Worm (Caenorhabditis elegans): ENCODE results near the gene sec-61.G.

DNA sequence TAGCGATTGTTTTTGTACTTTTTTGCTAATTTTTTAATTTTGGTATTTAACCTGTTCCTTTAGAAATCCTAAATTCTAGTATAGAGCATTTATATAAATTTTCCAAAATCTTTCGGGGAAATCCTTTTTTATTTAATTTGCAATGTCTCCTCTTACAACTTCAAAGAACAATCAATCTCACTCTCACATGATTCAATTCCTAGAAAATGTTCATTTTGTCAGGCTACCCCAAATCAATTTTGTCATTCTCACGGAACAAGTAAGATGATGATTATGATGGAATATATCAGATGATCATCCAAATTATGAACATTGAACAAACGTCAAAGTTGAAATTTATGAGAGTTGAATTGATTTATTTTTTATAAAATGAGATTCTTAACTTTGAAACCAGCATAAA, 40.4 kb upstream of the sec-61.G start:
- TF ChIP-seq zip-8 (tag; optimal IDR thresholded peaks at IDR 0.05) (no peak), drap-1 (GFP tag; optimal IDR thresholded peaks at IDR 0.05) (no peak), nhr-237 (tag; optimal IDR thresholded peaks at IDR 0.05) (no peak)
